Worm (Caenorhabditis elegans): ENCODE results near the gene npp-22.
A peak's percentile ranks its signal among the peaks of the same experiment; 100 is the strongest.

npp-22 gene

ce11 chrV:11682858-11683257 is 50.4 kb downstream of the npp-22 start:
- TF ChIP-seq lir-1 (GFP tag; conservative IDR thresholded peaks at IDR 0.05) (no peak), cebp-1 (GFP tag; IDR thresholded peaks at IDR 0.05) (no peak), cebp-1 (tag; optimal IDR thresholded peaks at IDR 0.05) (peak; percentile 8), Y95B8A.8 (GFP tag; IDR thresholded peaks at IDR 0.05) (no peak), nfya-2 (GFP tag; IDR thresholded peaks at IDR 0.05) (no peak), atf-7 (tag; optimal IDR thresholded peaks at IDR 0.05) (no peak), unc-62 (GFP tag; optimal IDR thresholded peaks at IDR 0.05) (no peak), fkh-3 (tag; optimal IDR thresholded peaks at IDR 0.05) (no peak), hlh-12 (tag; optimal IDR thresholded peaks at IDR 0.05) (no peak), akir-1 (GFP tag; optimal IDR thresholded peaks at IDR 0.05) (no peak)

Measured in whole organism, young adult.